Fruit fly (Drosophila melanogaster) whole organism, prepupa: ENCODE measurements around the gene CG43880.

Source experiments
- Blimp-1 ChIP-seq: fragments of 200-800 bp; sonication (Bioruptor generic); optimal IDR thresholded peaks from 3 replicates; lab custom pipeline; 2017; ENCODE audit warnings: missing biosample characterization, missing genetic modification characterization, mild to moderate bottlenecking, moderate library complexity, missing genetic modification reagents
- CG31627 ChIP-seq: fragments of 200-800 bp; sonication (Bioruptor generic); optimal IDR thresholded peaks from 3 replicates; lab custom pipeline; 2016; ENCODE audit warnings: missing biosample characterization, missing genetic modification characterization
- CG34406 ChIP-seq: fragments of 200-800 bp; sonication (Bioruptor generic); optimal IDR thresholded peaks from 3 replicates; lab custom pipeline; 2016; ENCODE audit warnings: missing biosample characterization, missing genetic modification characterization
- Eip75B ChIP-seq: fragments of 200-800 bp; sonication (Bioruptor generic); optimal IDR thresholded peaks from 3 replicates; lab custom pipeline; 2016; ENCODE audit warnings: missing biosample characterization, missing genetic modification characterization
- Gug ChIP-seq: fragments of 200-800 bp; sonication (Bioruptor generic); IDR thresholded peaks from 2 replicates; pipeline ENCODE4 v1.3.6; 2022; ENCODE audit warnings: missing biosample characterization, missing genetic modification characterization
- Hr38 ChIP-seq: sonication (Bioruptor generic); optimal IDR thresholded peaks from 2 replicates; lab custom pipeline; 2016; ENCODE audit warnings: missing biosample characterization, missing genetic modification characterization
- Hr39 ChIP-seq: fragments of 200-800 bp; sonication (Bioruptor generic); optimal IDR thresholded peaks from 2 replicates; lab custom pipeline; 2016; ENCODE audit warnings: missing biosample characterization, missing genetic modification characterization
- Lpt ChIP-seq: fragments of 200-800 bp; sonication (Bioruptor generic); optimal IDR thresholded peaks from 3 replicates; lab custom pipeline; 2016; ENCODE audit warnings: missing biosample characterization, missing genetic modification characterization
- fd59A ChIP-seq: fragments of 200-800 bp; sonication (Bioruptor generic); optimal IDR thresholded peaks from 2 replicates; lab custom pipeline; 2017; ENCODE audit warnings: missing biosample characterization, mild to moderate bottlenecking, missing genetic modification characterization, missing genetic modification reagents
- lz ChIP-seq: fragments of 200-800 bp; sonication (Bioruptor generic); optimal IDR thresholded peaks from 3 replicates; lab custom pipeline; 2016; ENCODE audit warnings: missing biosample characterization, missing genetic modification characterization
- spab ChIP-seq: fragments of 200-800 bp; sonication (Bioruptor generic); optimal IDR thresholded peaks from 2 replicates; lab custom pipeline; 2017; ENCODE audit warnings: missing biosample characterization, mild to moderate bottlenecking, missing genetic modification characterization, missing genetic modification reagents
- svp ChIP-seq: fragments of 200-800 bp; sonication (Bioruptor generic); peaks from one replicate; lab custom pipeline; 2016; ENCODE audit warnings: missing biosample characterization, missing genetic modification characterization

DNA sequence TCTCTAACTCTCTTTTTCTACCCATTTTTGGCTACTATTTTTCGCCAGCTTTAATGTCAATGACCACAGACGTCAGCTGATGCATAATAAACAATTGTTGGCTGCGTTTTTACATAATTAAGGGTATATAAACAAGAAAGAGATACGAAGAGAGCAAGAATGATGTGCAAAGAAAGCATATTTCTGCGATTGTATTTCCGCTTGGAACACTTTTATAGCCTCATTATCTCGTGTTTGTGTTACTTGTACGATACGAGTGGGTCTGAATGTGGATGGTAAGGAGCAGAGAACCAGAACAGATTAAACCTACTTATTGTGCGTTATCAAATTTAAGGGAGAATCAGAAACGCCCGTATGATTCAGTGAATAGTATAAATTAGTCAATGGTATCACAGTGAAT is 11.3 kb downstream of the CG43880 start:
- TF ChIP-seq Eip75B (GFP tag; lab: Kevin White, UChicago), result no peak
- no peak for TF ChIP-seq CG31627
- no peak for TF ChIP-seq Lpt (GFP tag; lab: Kevin White, UChicago)
- TF ChIP-seq CG34406, result no peak
- no peak for TF ChIP-seq lz (GFP tag; lab: Kevin White, UChicago)
- TF ChIP-seq spab, result no peak
- no peak for TF ChIP-seq Gug (GFP tag; lab: Robert Waterston, UW)
- no peak for TF ChIP-seq Hr38
- no peak for TF ChIP-seq Blimp-1 (GFP tag; lab: Kevin White, UChicago)
- TF ChIP-seq fd59A, result no peak
- TF ChIP-seq svp (GFP tag; lab: Kevin White, UChicago), result no peak
- TF ChIP-seq Hr39 (GFP tag; lab: Kevin White, UChicago), result no peak
